Worm (Caenorhabditis elegans) whole organism, mixed stage, embryonic: ENCODE data around the gene orc-3.

Experiments used
- blmp-1 ChIP-seq: fragments of 150-350 bp; optimal IDR thresholded peaks from 2 replicates; lab custom pipeline; 2014; ENCODE audit warnings: missing biosample characterization, missing genetic modification characterization
- ceh-39 ChIP-seq: fragments of 150-350 bp; optimal IDR thresholded peaks from 2 replicates; lab custom pipeline; 2014; ENCODE audit warnings: missing biosample characterization, missing genetic modification characterization
- ceh-43 ChIP-seq: fragments of 200-800 bp; sonication (Bioruptor generic); optimal IDR thresholded peaks from 2 replicates; lab custom pipeline; 2018; ENCODE audit warnings: mild to moderate bottlenecking, missing genetic modification characterization, moderate library complexity, missing compliant biosample characterization
- cnd-1 ChIP-seq: fragments of 200-800 bp; sonication (Bioruptor generic); optimal IDR thresholded peaks from 2 replicates; lab custom pipeline; 2018; ENCODE audit warnings: mild to moderate bottlenecking, missing genetic modification characterization, missing compliant biosample characterization
- hlh-1 ChIP-seq: fragments of 150-350 bp; optimal IDR thresholded peaks from 2 replicates; lab custom pipeline; 2014; ENCODE audit warnings: missing biosample characterization, missing genetic modification reagents, missing genetic modification characterization
- pha-4 ChIP-seq: fragments of 150-350 bp; optimal IDR thresholded peaks from 2 replicates; lab custom pipeline; 2018; ENCODE audit warnings: missing biosample characterization, missing genetic modification reagents, missing genetic modification characterization
- snpc-4 ChIP-seq: fragments of 150-350 bp; optimal IDR thresholded peaks from 2 replicates; lab custom pipeline; 2014; ENCODE audit warnings: missing biosample characterization, missing genetic modification characterization
- unc-39 ChIP-seq: fragments of 150-350 bp; optimal IDR thresholded peaks from 2 replicates; lab custom pipeline; 2014; ENCODE audit warnings: missing biosample characterization, missing genetic modification characterization
- ztf-11 ChIP-seq: fragments of 150-350 bp; optimal IDR thresholded peaks from 2 replicates; lab custom pipeline; 2014; ENCODE audit warnings: missing biosample characterization, missing genetic modification characterization

- TF ChIP-seq hlh-1 (tag; lab: Kevin White, UChicago) = no peak
- TF ChIP-seq ceh-43 (GFP tag; lab: Kevin White, UChicago) = no peak
- TF ChIP-seq ceh-39 (tag; lab: Kevin White, UChicago) = no peak
- no peak for TF ChIP-seq ztf-11 (tag; lab: Kevin White, UChicago)
- no peak for TF ChIP-seq snpc-4
- no peak for TF ChIP-seq unc-39 (tag; lab: Kevin White, UChicago)
- no peak for TF ChIP-seq cnd-1 (tag; lab: Kevin White, UChicago)
- TF ChIP-seq blmp-1 (tag; lab: Kevin White, UChicago) = no peak
- no peak for TF ChIP-seq pha-4 (tag; lab: Kevin White, UChicago)
Observed at ce11 chrIII:1238704-1239103, 30.8 kb downstream of the orc-3 start, which contains the start of gene fbxa-61.
